Fruit fly (Drosophila melanogaster): Measurements from ENCODE around the gene rudhira.

rudhira gene

DNA sequence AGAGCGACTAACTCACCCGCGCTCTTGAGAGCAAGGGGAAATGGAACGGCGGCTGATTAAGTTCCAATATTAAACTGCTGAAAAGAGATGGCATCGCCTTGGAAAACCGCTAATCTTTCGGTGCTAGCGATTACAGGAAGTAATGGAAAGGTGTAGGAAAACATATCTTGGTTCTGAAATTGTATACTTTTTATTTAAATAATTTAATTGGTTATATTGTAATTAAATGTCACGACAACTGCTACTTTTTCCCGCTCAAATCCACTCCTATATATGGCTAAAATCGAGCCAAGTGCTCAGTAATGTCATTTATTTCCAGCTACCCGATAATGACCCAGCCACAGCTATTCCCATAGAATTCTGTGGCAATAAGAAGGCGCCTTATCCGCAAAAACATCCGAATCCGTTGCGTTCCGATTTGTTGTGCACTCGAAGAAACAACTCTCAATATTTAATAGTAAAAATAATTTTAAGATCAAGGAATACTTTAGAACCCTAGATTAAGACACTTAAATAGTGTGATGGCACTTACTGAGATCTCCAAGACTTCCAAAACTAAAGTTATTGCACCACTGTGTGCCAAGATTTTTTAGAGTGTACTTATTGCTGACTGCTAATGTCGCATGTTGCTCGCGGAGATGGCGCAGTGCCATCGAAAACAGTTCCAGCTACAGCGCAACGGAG lies 28.4 kb upstream of the rudhira start (continued):
- TF ChIP-seq CG12744 (GFP tag; optimal IDR thresholded peaks at IDR 0.05) (no peak), klu (GFP tag; IDR thresholded peaks at IDR 0.05) (0 out of 2 replicates have a peak, but pooled peaks have one; percentile 52), emc (GFP tag; optimal IDR thresholded peaks at IDR 0.05) (no peak), Dfd (GFP tag; optimal IDR thresholded peaks at IDR 0.05) (no peak), ci (GFP tag; IDR thresholded peaks at IDR 0.05) (peak; percentile 92), Oaz (GFP tag; IDR thresholded peaks at IDR 0.05) (peak; percentile 51; the same call in 1 of the 2 replicates), Max (GFP tag; optimal IDR thresholded peaks at IDR 0.05) (peak; percentile 51), CG11247 (GFP tag; IDR thresholded peaks at IDR 0.05) (peak; percentile 57), mld (GFP tag; IDR thresholded peaks at IDR 0.05; ENCODE audit: partially characterized antibody) (no peak), HLHmδ (GFP tag; optimal IDR thresholded peaks at IDR 0.05) (no peak), CG6765 (GFP tag; optimal IDR thresholded peaks at IDR 0.05) (peak; percentile 21), CG18476 (GFP tag; optimal IDR thresholded peaks at IDR 0.05) (peak; percentile 36), CG10209 (GFP tag; optimal IDR thresholded peaks at IDR 0.05) (peak; percentile 70), CG10431 (GFP tag; optimal IDR thresholded peaks at IDR 0.05) (no peak), jing (GFP tag; optimal IDR thresholded peaks at IDR 0.05) (peak; percentile 58), Fer3 (tag; optimal IDR thresholded peaks at IDR 0.05) (peak; percentile 70), Hr78 (GFP tag; optimal IDR thresholded peaks at IDR 0.05) (peak in 1 of 2 experiments; percentile 3)

DNA sequence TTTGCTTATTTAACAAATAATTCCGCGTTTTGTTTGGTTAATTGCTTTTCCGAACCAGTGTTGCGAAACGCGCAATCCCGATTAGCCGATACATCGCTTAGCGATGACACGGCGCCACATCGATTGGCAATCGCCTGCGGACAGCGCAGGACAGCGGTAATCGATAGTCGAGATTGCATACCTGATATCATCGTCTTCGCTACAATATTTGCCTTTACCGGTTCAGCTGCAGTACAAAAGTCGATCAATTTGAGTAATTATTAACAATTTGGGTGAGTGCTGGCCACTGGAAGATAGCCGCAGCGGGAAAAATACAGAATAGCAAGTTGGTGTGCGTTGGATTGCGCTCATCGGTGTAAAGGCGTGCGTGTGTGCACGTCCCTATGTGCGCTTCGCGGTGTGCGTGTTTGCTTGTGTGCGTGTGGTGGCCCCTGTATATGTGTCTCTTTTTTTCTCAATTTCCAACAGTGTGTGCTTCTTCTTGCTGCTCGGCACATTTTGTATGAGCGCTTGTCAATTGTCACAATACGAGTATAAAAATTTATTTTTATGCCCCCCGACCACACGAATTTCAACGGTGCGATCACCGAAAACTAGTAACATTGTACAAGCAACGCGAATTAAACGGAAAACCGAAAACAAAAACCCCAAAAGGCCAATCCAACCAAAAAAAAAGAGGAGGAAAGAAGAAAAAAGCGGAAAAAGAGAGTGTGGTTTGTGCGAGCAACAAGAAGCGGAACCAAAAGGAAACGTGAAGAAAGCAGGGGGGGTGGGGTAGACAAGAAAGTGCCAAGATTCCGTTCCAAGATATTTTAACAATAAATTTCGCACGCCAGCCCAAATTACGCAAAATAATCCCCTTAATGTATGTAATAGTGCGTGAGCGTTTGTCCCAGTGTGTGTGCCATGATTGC lies 24.0 kb upstream of the rudhira start, which contains the start of gene CkIIbeta:
Gene CkIIbeta, plus strand, starts transcription at position 119 of the 914 bp plus-strand sequence.
- TF ChIP-seq Rfx (GFP tag; IDR thresholded peaks at IDR 0.05) = peak; percentile 69
- TF ChIP-seq CG17802 (tag; optimal IDR thresholded peaks at IDR 0.05) = no peak
- peak; percentile 75 for TF ChIP-seq CG33213 (GFP tag; optimal IDR thresholded peaks at IDR 0.05)
- TF ChIP-seq CG12942 (GFP tag; optimal IDR thresholded peaks at IDR 0.05) = peak; percentile 27
- TF ChIP-seq CG14050 (GFP tag; IDR thresholded peaks at IDR 0.05) = no peak
- TF ChIP-seq HLH4C (GFP tag; IDR thresholded peaks at IDR 0.05; ENCODE audit: partially characterized antibody) = peak; percentile 93
- TF ChIP-seq Atf-2 (GFP tag; optimal IDR thresholded peaks at IDR 0.05) = no peak
- TF ChIP-seq CG12744 (GFP tag; optimal IDR thresholded peaks at IDR 0.05) = no peak
- TF ChIP-seq dm (GFP tag; optimal IDR thresholded peaks at IDR 0.05) = peak; percentile 42
- TF ChIP-seq HHEX (GFP tag; optimal IDR thresholded peaks at IDR 0.05) = no peak
- no peak for TF ChIP-seq CG7556 (GFP tag; optimal IDR thresholded peaks at IDR 0.05)
- TF ChIP-seq CG16815 (GFP tag; optimal IDR thresholded peaks at IDR 0.05) = no peak
- TF ChIP-seq danr (GFP tag; IDR thresholded peaks at IDR 0.05) = no peak
- no peak for TF ChIP-seq CG2202 (tag; optimal IDR thresholded peaks at IDR 0.05)
- TF ChIP-seq Awh (GFP tag; IDR thresholded peaks at IDR 0.05) = no peak
- TF ChIP-seq CG10431 (GFP tag; optimal IDR thresholded peaks at IDR 0.05) = no peak
- no peak for TF ChIP-seq btn (GFP tag; optimal IDR thresholded peaks at IDR 0.05)
- TF ChIP-seq Aef1 (GFP tag; IDR thresholded peaks at IDR 0.05) = no peak; the same call in 2 of the 3 replicates
- TF ChIP-seq HmgZ (tag; optimal IDR thresholded peaks at IDR 0.05) = peak; percentile 17
- TF ChIP-seq CG43689 (GFP tag; IDR thresholded peaks at IDR 0.05) = no peak
- no peak for TF ChIP-seq dmrt99B (tag; optimal IDR thresholded peaks at IDR 0.05)
- peak; percentile 88 for TF ChIP-seq nerfin-2 (GFP tag; IDR thresholded peaks at IDR 0.05; ENCODE audit: partially characterized antibody)
- peak; percentile 67 for TF ChIP-seq YL-1 (GFP tag; optimal IDR thresholded peaks at IDR 0.05)
- 0 out of 2 replicates have a peak, but pooled peaks have one; percentile 14 for TF ChIP-seq onecut (GFP tag; IDR thresholded peaks at IDR 0.05)
- no peak for TF ChIP-seq CG2875 (GFP tag; optimal IDR thresholded peaks at IDR 0.05)
- no peak for TF ChIP-seq CG31388 (GFP tag; optimal IDR thresholded peaks at IDR 0.05)
- peak; percentile 32 for TF ChIP-seq da (GFP tag; optimal IDR thresholded peaks at IDR 0.05)
- TF ChIP-seq Drgx (GFP tag; IDR thresholded peaks at IDR 0.05) = no peak
- TF ChIP-seq gce (GFP tag; IDR thresholded peaks at IDR 0.05) = no peak
- no peak for TF ChIP-seq prd (optimal IDR thresholded peaks at IDR 0.05)
- peak; percentile 38; the same call in 1 of the 3 replicates for TF ChIP-seq prd (GFP tag; IDR thresholded peaks at IDR 0.05)
- peak; percentile 71 for TF ChIP-seq Xbp1 (GFP tag; optimal IDR thresholded peaks at IDR 0.05)

All from whole organism, embryonic.